Fruit fly (Drosophila melanogaster) ovary, adult (tissue): ENCODE data around the gene uif.

ENCODE experiments used
- CG17801 ChIP-seq: fragments of 200-800 bp; optimal IDR thresholded peaks from 2 replicates; lab custom pipeline; 2019; ENCODE audit warnings: missing biosample characterization, mild to moderate bottlenecking, missing genetic modification characterization, moderate library complexity; ENCODE audit not compliant: partially characterized antibody

The uif gene

DNA sequence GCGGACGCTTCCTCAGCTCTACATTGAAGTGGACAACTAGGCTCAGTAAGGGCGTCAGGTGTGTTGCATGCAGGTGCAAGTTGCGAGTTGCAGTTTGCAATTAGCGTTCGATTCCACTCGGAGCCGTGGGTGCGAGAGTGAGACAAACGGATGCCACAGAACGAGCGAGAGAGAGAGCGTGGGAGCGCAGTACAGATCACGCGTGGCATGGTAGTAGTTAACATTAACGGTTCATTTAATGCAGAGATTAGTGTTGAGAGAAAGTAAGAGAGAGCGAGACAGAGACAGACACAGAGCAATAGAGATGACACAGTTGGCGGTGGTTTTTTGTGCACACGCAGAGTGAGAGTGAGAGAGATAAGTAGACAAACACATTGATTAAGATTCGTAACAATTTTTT is 70.5 kb downstream of the uif start:
- no peak for TF ChIP-seq CG17801 (GFP tag; lab: Kevin White, UChicago)

DNA sequence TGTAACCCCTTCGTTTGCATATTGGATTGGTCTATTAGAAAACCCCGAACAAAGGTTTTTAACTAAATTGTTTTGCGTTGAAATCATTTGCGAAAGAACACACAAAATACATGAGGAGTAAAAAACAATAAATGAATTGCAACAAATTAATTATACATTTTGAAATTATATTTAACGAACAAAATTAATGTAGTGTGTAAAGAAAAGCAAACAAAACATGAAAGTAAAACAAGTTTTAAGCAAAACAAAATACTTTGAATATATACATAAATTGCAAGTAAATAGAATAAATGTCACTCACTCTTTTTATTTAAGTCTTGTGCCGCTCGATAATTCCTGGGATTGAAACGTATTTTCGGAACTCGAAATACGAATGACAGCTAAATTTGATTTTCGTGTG is 78.3 kb downstream of the uif start, which contains the start of gene CG43232:
TSS of gene CG43232 (plus strand) at position 301 of the 400 bp plus-strand sequence.
- TF ChIP-seq CG17801 (GFP tag; lab: Kevin White, UChicago): no peak

DNA sequence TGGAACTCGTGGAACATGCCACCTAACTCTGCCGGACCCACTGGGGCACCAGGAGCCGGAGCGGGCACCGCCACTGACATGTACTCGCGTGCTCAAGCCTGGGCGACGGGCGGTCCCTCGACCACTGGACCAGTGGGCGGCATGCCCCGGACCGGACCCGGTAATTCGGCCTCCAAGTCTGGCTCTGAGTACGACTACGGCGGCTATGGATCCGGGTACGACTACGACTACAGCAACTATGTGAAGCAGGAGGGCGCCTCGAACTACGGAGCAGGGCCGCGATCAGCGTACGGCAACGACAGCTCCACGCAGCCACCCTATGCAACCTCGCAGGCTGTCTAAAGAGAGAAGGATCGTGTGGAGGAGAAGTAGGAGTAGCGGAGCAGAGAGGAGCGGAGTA is 85.0 kb downstream of the uif start:
- TF ChIP-seq CG17801 (GFP tag; lab: Kevin White, UChicago): no peak
